Worm (Caenorhabditis elegans): Measurements from ENCODE around the gene F01F1.3.

ce11 chrIII:5921067-5921678 is 49.4 kb downstream of the F01F1.3 start:
- TF ChIP-seq ztf-29 (GFP tag; IDR thresholded peaks at IDR 0.05) (no peak), ztf-23 (GFP tag; IDR thresholded peaks at IDR 0.05) (no peak), flt-1 (GFP tag; IDR thresholded peaks at IDR 0.05) (no peak), cog-1 (tag; optimal IDR thresholded peaks at IDR 0.05) (no peak), klf-2 (GFP tag; conservative IDR thresholded peaks at IDR 0.05) (no peak), ref-1 (GFP tag; conservative IDR thresholded peaks at IDR 0.05) (no peak), med-1 (GFP tag; optimal IDR thresholded peaks at IDR 0.05; ENCODE audit: insufficient read depth) (no peak), tab-1 (GFP tag; IDR thresholded peaks at IDR 0.05) (no peak), T22C8.4 (GFP tag; IDR thresholded peaks at IDR 0.05) (no peak)

Data from whole organism, midembryonic.